Worm (Caenorhabditis elegans): ENCODE results near the gene pas-6.

The pas-6 gene

ce11 chrV:5587955-5588354 is 3.8 kb upstream of the pas-6 start:
- TF ChIP-seq npax-4 (tag; optimal IDR thresholded peaks at IDR 0.05) (no peak), pax-1 (tag; optimal IDR thresholded peaks at IDR 0.05) (no peak), fkh-10 (GFP tag; optimal IDR thresholded peaks at IDR 0.05) (no peak), T23F11.4 (GFP tag; optimal IDR thresholded peaks at IDR 0.05) (no peak), lin-11 (tag; optimal IDR thresholded peaks at IDR 0.05) (no peak), ztf-16 (tag; optimal IDR thresholded peaks at IDR 0.05) (no peak), unc-86 (tag; optimal IDR thresholded peaks at IDR 0.05) (no peak), madf-2 (tag; optimal IDR thresholded peaks at IDR 0.05) (no peak), nhr-232 (tag; optimal IDR thresholded peaks at IDR 0.05) (no peak), sox-2 (GFP tag; IDR thresholded peaks at IDR 0.05) (no peak), hlh-8 (tag; optimal IDR thresholded peaks at IDR 0.05) (no peak)

ce11 chrV:5587042-5587441 is 2.9 kb upstream of the pas-6 start:
- TF ChIP-seq hlh-30 (tag; optimal IDR thresholded peaks at IDR 0.05; ENCODE audit: insufficient read depth) (no peak), fkh-6 (tag; optimal IDR thresholded peaks at IDR 0.05) (no peak), ceh-45 (GFP tag; IDR thresholded peaks at IDR 0.05) (no peak), unc-3 (GFP tag; conservative IDR thresholded peaks at IDR 0.05) (no peak), unc-3 (tag; optimal IDR thresholded peaks at IDR 0.05) (no peak), T23F11.4 (GFP tag; optimal IDR thresholded peaks at IDR 0.05) (no peak), dve-1 (tag; optimal IDR thresholded peaks at IDR 0.05) (no peak), pros-1 (tag; optimal IDR thresholded peaks at IDR 0.05) (no peak), ceh-6 (GFP tag; optimal IDR thresholded peaks at IDR 0.05) (no peak), odd-2 (tag; optimal IDR thresholded peaks at IDR 0.05) (no peak), hlh-6 (tag; optimal IDR thresholded peaks at IDR 0.05) (no peak), F13H6.1 (tag; optimal IDR thresholded peaks at IDR 0.05) (no peak), unc-42 (tag; optimal IDR thresholded peaks at IDR 0.05) (no peak), K02D7.2 (tag; optimal IDR thresholded peaks at IDR 0.05) (no peak), tbx-2 (tag; optimal IDR thresholded peaks at IDR 0.05) (no peak)

- TF ChIP-seq ttx-3 (tag; optimal IDR thresholded peaks at IDR 0.05) (no peak), ceh-45 (GFP tag; IDR thresholded peaks at IDR 0.05) (no peak), unc-3 (GFP tag; conservative IDR thresholded peaks at IDR 0.05) (no peak), unc-3 (tag; optimal IDR thresholded peaks at IDR 0.05) (no peak), sox-2 (GFP tag; IDR thresholded peaks at IDR 0.05) (no peak), ama-1 (optimal IDR thresholded peaks at IDR 0.05) (no peak), npax-4 (tag; optimal IDR thresholded peaks at IDR 0.05) (no peak), ref-2 (tag; optimal IDR thresholded peaks at IDR 0.05) (no peak)
Measured at ce11 chrV:5584833-5585232, 690 bp upstream of the pas-6 start, which contains the start of gene CD4.11. CD4.11 (plus strand) TSS chrV:5585133.

ce11 chrV:5582860-5583259 is 1.3 kb downstream of the pas-6 start:
- TF ChIP-seq dve-1 (tag; optimal IDR thresholded peaks at IDR 0.05) (no peak), unc-55 (GFP tag; optimal IDR thresholded peaks at IDR 0.05) (peak; percentile 46)

- TF ChIP-seq lim-6 (tag; optimal IDR thresholded peaks at IDR 0.05) (no peak), dve-1 (tag; optimal IDR thresholded peaks at IDR 0.05) (no peak), hlh-13 (GFP tag; optimal IDR thresholded peaks at IDR 0.05) (no peak), unc-42 (tag; optimal IDR thresholded peaks at IDR 0.05) (peak; percentile 82), nfya-1 (tag; optimal IDR thresholded peaks at IDR 0.05) (peak; percentile 35), ahr-1 (tag; optimal IDR thresholded peaks at IDR 0.05) (no peak), hlh-8 (tag; optimal IDR thresholded peaks at IDR 0.05) (no peak), pat-9 (tag; optimal IDR thresholded peaks at IDR 0.05) (no peak), K09A11.1 (tag; optimal IDR thresholded peaks at IDR 0.05; ENCODE audit: insufficient read depth) (no peak), elt-4 (tag; optimal IDR thresholded peaks at IDR 0.05) (no peak), unc-55 (GFP tag; optimal IDR thresholded peaks at IDR 0.05) (no peak), ttx-3 (tag; optimal IDR thresholded peaks at IDR 0.05) (no peak), odd-2 (tag; optimal IDR thresholded peaks at IDR 0.05) (no peak), ets-4 (tag; optimal IDR thresholded peaks at IDR 0.05) (no peak)
Measured at ce11 chrV:5582308-5582707, 1.8 kb downstream of the pas-6 start.
